Fruit fly (Drosophila melanogaster): Measurements from ENCODE around the gene CG32448.

DNA sequence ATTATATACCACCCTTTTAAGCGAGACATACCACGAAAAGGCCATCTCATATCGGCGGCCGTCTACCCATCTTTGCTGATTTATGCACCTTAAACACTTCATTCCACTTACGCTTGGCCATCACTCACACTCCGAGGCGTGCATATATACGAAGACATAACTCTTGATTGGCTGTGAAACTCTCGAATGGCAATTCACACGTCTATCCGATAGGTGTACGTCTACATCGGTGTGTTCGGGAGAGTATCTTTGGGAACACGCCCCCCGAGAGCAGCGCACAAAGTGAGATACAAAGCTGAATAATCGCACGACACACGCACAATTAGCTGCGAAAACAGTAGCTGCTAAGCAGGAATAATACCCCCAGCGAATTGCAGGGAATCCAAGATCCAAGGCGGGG is 9.6 kb downstream of the CG32448 start:
- TF ChIP-seq CG12768 (GFP tag; optimal IDR thresholded peaks at IDR 0.05) (no peak), Mnt (GFP tag; optimal IDR thresholded peaks at IDR 0.05) (no peak), kay (GFP tag; ENCODE audit: borderline replicate concordance) (no peak), Hr96 (GFP tag; optimal IDR thresholded peaks at IDR 0.05) (no peak), cnc (optimal IDR thresholded peaks at IDR 0.05) (no peak), bab1 (GFP tag; optimal IDR thresholded peaks at IDR 0.05) (no peak), toe (GFP tag; optimal IDR thresholded peaks at IDR 0.05) (no peak), CG5204 (GFP tag; optimal IDR thresholded peaks at IDR 0.05) (no peak), CG33017 (tag; optimal IDR thresholded peaks at IDR 0.05) (no peak), tj (GFP tag; optimal IDR thresholded peaks at IDR 0.05) (no peak), Crg-1 (GFP tag; optimal IDR thresholded peaks at IDR 0.05) (no peak), CG7045 (GFP tag; optimal IDR thresholded peaks at IDR 0.05) (no peak)
